Fruit fly (Drosophila melanogaster) whole organism, embryonic: ENCODE results near the gene CG45079.
A peak's percentile ranks its signal among the peaks of the same experiment; 100 is the strongest.

ENCODE experiments used
- Abd-B ChIP-seq: fragments of 200-800 bp; sonication (Bioruptor generic); optimal IDR thresholded peaks from 2 replicates; lab custom pipeline; 2018; ENCODE audit warnings: missing biosample characterization, mild to moderate bottlenecking, missing genetic modification characterization, moderate library complexity
- CG10321 ChIP-seq: fragments of 200-800 bp; sonication (Bioruptor generic); IDR thresholded peaks from 2 replicates; pipeline ENCODE4 v1.3.6; 2022; ENCODE audit warnings: missing biosample characterization, missing genetic modification characterization
- CG12942 ChIP-seq: fragments of 200-800 bp; sonication (Bioruptor generic); optimal IDR thresholded peaks from 3 replicates; lab custom pipeline; 2016; ENCODE audit warnings: missing biosample characterization, missing genetic modification characterization
- CG13624 ChIP-seq: fragments of 200-800 bp; sonication (Bioruptor generic); optimal IDR thresholded peaks from 2 replicates; lab custom pipeline; 2016; ENCODE audit warnings: missing biosample characterization, missing genetic modification characterization
- CG14710 ChIP-seq: fragments of 200-800 bp; sonication (Bioruptor generic); optimal IDR thresholded peaks from 3 replicates; lab custom pipeline; 2019; ENCODE audit warnings: missing biosample characterization, mild to moderate bottlenecking, missing genetic modification characterization, moderate library complexity
- CG15073 ChIP-seq: fragments of 200-800 bp; sonication (Bioruptor generic); optimal IDR thresholded peaks from 2 replicates; lab custom pipeline; 2016; ENCODE audit warnings: missing biosample characterization, missing genetic modification characterization
- CG17359 ChIP-seq: fragments of 200-800 bp; sonication (Bioruptor generic); optimal IDR thresholded peaks from 3 replicates; lab custom pipeline; 2018; ENCODE audit warnings: missing biosample characterization, mild to moderate bottlenecking, missing genetic modification characterization, moderate library complexity
- CG2129 ChIP-seq: fragments of 200-800 bp; sonication (Bioruptor generic); IDR thresholded peaks from 2 replicates; pipeline ENCODE4 v1.3.6; 2022; ENCODE audit warnings: missing biosample characterization, missing genetic modification characterization; ENCODE audit not compliant: partially characterized antibody
- CG2202 ChIP-seq: fragments of 200-800 bp; sonication (Bioruptor generic); optimal IDR thresholded peaks from 2 replicates; lab custom pipeline; 2018; ENCODE audit warnings: missing biosample characterization, mild to moderate bottlenecking, missing genetic modification characterization
- CG2712 ChIP-seq: fragments of 200-800 bp; optimal IDR thresholded peaks from 3 replicates; lab custom pipeline; 2019; ENCODE audit warnings: missing biosample characterization, mild to moderate bottlenecking, missing genetic modification characterization, moderate library complexity
- CG31224 ChIP-seq: fragments of 200-800 bp; sonication (Bioruptor generic); IDR thresholded peaks from 2 replicates; pipeline ENCODE4 v1.3.6; 2022; ENCODE audit warnings: missing biosample characterization, missing genetic modification characterization
- CG3281 ChIP-seq: fragments of 200-800 bp; sonication (Bioruptor generic); optimal IDR thresholded peaks from 3 replicates; lab custom pipeline; 2017; ENCODE audit warnings: missing biosample characterization, mild to moderate bottlenecking, missing genetic modification characterization
- CG34224 ChIP-seq: fragments of 200-800 bp; sonication (Bioruptor generic); IDR thresholded peaks from 3 replicates; pipeline ENCODE4 v1.3.6; 2022; ENCODE audit warnings: missing biosample characterization, missing genetic modification characterization; ENCODE audit not compliant: partially characterized antibody
- CG34376 ChIP-seq: fragments of 200-800 bp; sonication (Bioruptor generic); optimal IDR thresholded peaks from 2 replicates; lab custom pipeline; 2018; ENCODE audit warnings: missing biosample characterization, mild to moderate bottlenecking, missing genetic modification characterization
- CG4424 ChIP-seq: fragments of 200-800 bp; sonication (Bioruptor generic); optimal IDR thresholded peaks from 3 replicates; lab custom pipeline; 2016; ENCODE audit warnings: missing biosample characterization, missing genetic modification characterization
- CG4820 ChIP-seq: fragments of 200-800 bp; sonication (Bioruptor generic); optimal IDR thresholded peaks from 3 replicates; lab custom pipeline; 2016; ENCODE audit warnings: missing biosample characterization, missing genetic modification characterization
- CG6689 ChIP-seq: fragments of 200-800 bp; sonication (Bioruptor generic); IDR thresholded peaks from 2 replicates; pipeline ENCODE4 v1.3.6; 2022; ENCODE audit warnings: missing biosample characterization, missing genetic modification characterization
- CG7357 ChIP-seq: fragments of 200-800 bp; sonication (Bioruptor generic); IDR thresholded peaks from 3 replicates; pipeline ENCODE4 v1.3.6; 2022; ENCODE audit warnings: missing biosample characterization, missing genetic modification characterization
- CG7839 ChIP-seq: fragments of 200-800 bp; sonication (Bioruptor generic); optimal IDR thresholded peaks from 3 replicates; lab custom pipeline; 2018; ENCODE audit warnings: missing biosample characterization, mild to moderate bottlenecking, missing genetic modification characterization, moderate library complexity
- CG8924 ChIP-seq: fragments of 200-800 bp; optimal IDR thresholded peaks from 3 replicates; lab custom pipeline; 2019; ENCODE audit warnings: missing biosample characterization, mild to moderate bottlenecking, missing genetic modification characterization, moderate library complexity
- CkIIα-i1 ChIP-seq: fragments of 200-800 bp; sonication (Bioruptor generic); IDR thresholded peaks from 2 replicates; pipeline ENCODE4 v1.3.6; 2022; ENCODE audit warnings: missing biosample characterization, missing genetic modification characterization
- Dbx ChIP-seq: fragments of 200-800 bp; sonication (Bioruptor generic); IDR thresholded peaks from 3 replicates; pipeline ENCODE4 v1.3.6; 2022; ENCODE audit warnings: missing biosample characterization, missing genetic modification characterization
- Deaf1 ChIP-seq: fragments of 200-800 bp; optimal IDR thresholded peaks from 3 replicates; lab custom pipeline; 2019; ENCODE audit warnings: missing biosample characterization, mild to moderate bottlenecking, missing genetic modification characterization, moderate library complexity
- Drgx ChIP-seq: fragments of 200-800 bp; sonication (Bioruptor generic); IDR thresholded peaks from 2 replicates; pipeline ENCODE4 v1.3.6; 2022; ENCODE audit warnings: missing biosample characterization, missing genetic modification characterization
- E2f1 ChIP-seq: fragments of 200-800 bp; sonication (Bioruptor generic); IDR thresholded peaks from 2 replicates; pipeline ENCODE4 v1.3.6; 2022; ENCODE audit warnings: missing biosample characterization, missing genetic modification characterization
- Gug ChIP-seq: fragments of 200-800 bp; sonication (Bioruptor generic); IDR thresholded peaks from 4 replicates; pipeline ENCODE4 v1.3.6; 2022; ENCODE audit warnings: missing biosample characterization, missing genetic modification characterization
- HLH4C ChIP-seq: fragments of 200-800 bp; sonication (Bioruptor generic); IDR thresholded peaks from 3 replicates; pipeline ENCODE4 v1.3.6; 2022; ENCODE audit warnings: missing biosample characterization, missing genetic modification characterization; ENCODE audit not compliant: partially characterized antibody
- Mad ChIP-seq: fragments of 200-800 bp; sonication (Bioruptor generic); optimal IDR thresholded peaks from 2 replicates; lab custom pipeline; 2016; ENCODE audit warnings: missing biosample characterization, missing genetic modification characterization
- Nf-YB ChIP-seq: fragments of 200-800 bp; sonication (Bioruptor generic); optimal IDR thresholded peaks from 3 replicates; lab custom pipeline; 2019; ENCODE audit warnings: missing biosample characterization, mild to moderate bottlenecking, missing genetic modification characterization, moderate library complexity
- Rx ChIP-seq: fragments of 200-800 bp; sonication (Bioruptor generic); IDR thresholded peaks from 2 replicates; pipeline ENCODE4 v1.3.6; 2022; ENCODE audit warnings: missing biosample characterization, missing genetic modification characterization
- Sox100B ChIP-seq: fragments of 200-800 bp; sonication (Bioruptor generic); optimal IDR thresholded peaks from 3 replicates; lab custom pipeline; 2018; ENCODE audit warnings: missing biosample characterization, mild to moderate bottlenecking, missing genetic modification characterization
- Sox102F ChIP-seq: fragments of 200-800 bp; sonication (Bioruptor generic); optimal IDR thresholded peaks from 2 replicates; lab custom pipeline; 2018; ENCODE audit warnings: missing biosample characterization, mild to moderate bottlenecking, missing genetic modification characterization, moderate library complexity
- Sry-β ChIP-seq: fragments of 200-800 bp; sonication (Bioruptor generic); optimal IDR thresholded peaks from 2 replicates; lab custom pipeline; 2018; ENCODE audit warnings: missing biosample characterization, mild to moderate bottlenecking, missing genetic modification characterization, moderate library complexity
- ash1 ChIP-seq: fragments of 200-800 bp; sonication (Bioruptor generic); optimal IDR thresholded peaks from 2 replicates; lab custom pipeline; 2018; ENCODE audit warnings: missing biosample characterization, mild to moderate bottlenecking, missing genetic modification characterization
- croc ChIP-seq: fragments of 200-800 bp; sonication (Bioruptor generic); conservative IDR thresholded peaks from 3 replicates; pipeline ENCODE4 v1.3.6; 2022; ENCODE audit warnings: missing biosample characterization, missing genetic modification characterization
- exex ChIP-seq: fragments of 200-800 bp; sonication (Bioruptor generic); optimal IDR thresholded peaks from 4 replicates; lab custom pipeline; 2018; ENCODE audit warnings: missing biosample characterization, mild to moderate bottlenecking, missing genetic modification characterization, moderate library complexity
- fd102C ChIP-seq: fragments of 200-800 bp; sonication (Bioruptor generic); optimal IDR thresholded peaks from 2 replicates; lab custom pipeline; 2018; ENCODE audit warnings: missing biosample characterization, mild to moderate bottlenecking, missing genetic modification characterization, moderate library complexity
- gce ChIP-seq: fragments of 200-800 bp; sonication (Bioruptor generic); IDR thresholded peaks from 3 replicates; pipeline ENCODE4 v1.3.6; 2022; ENCODE audit warnings: missing biosample characterization, missing genetic modification characterization
- grau ChIP-seq: fragments of 200-800 bp; optimal IDR thresholded peaks from 3 replicates; lab custom pipeline; 2019; ENCODE audit warnings: missing biosample characterization, mild to moderate bottlenecking, missing genetic modification characterization, moderate library complexity
- kni ChIP-seq: fragments of 200-800 bp; sonication (Bioruptor generic); optimal IDR thresholded peaks from 3 replicates; lab custom pipeline; 2017; ENCODE audit warnings: mild to moderate bottlenecking, missing biosample characterization, missing genetic modification reagents, missing genetic modification characterization
- nmo ChIP-seq: fragments of 200-800 bp; sonication (Bioruptor generic); optimal IDR thresholded peaks from 2 replicates; lab custom pipeline; 2018; ENCODE audit warnings: missing biosample characterization, mild to moderate bottlenecking, missing genetic modification characterization, moderate library complexity
- otp ChIP-seq: fragments of 200-800 bp; sonication (Bioruptor generic); IDR thresholded peaks from 3 replicates; pipeline ENCODE4, ENCODE4 v1.3.6; 2022; ENCODE audit warnings: missing biosample characterization, missing genetic modification characterization
- pnt ChIP-seq: fragments of 200-800 bp; sonication (Bioruptor generic); optimal IDR thresholded peaks from 3 replicates; lab custom pipeline; 2016; ENCODE audit warnings: missing biosample characterization, missing genetic modification characterization
- slp2 ChIP-seq: fragments of 200-800 bp; sonication (Bioruptor generic); optimal IDR thresholded peaks from 2 replicates; lab custom pipeline; 2016; ENCODE audit warnings: missing biosample characterization, missing genetic modification characterization
- sna ChIP-seq: fragments of 200-800 bp; sonication (Bioruptor generic); IDR thresholded peaks from 2 replicates; pipeline ENCODE4 v1.3.6; 2022; ENCODE audit warnings: missing biosample characterization, missing genetic modification characterization; ENCODE audit not compliant: partially characterized antibody
- ssp ChIP-seq: fragments of 200-800 bp; sonication (Bioruptor generic); IDR thresholded peaks from 2 replicates; pipeline ENCODE4 v1.3.6; 2022; ENCODE audit warnings: missing biosample characterization, missing genetic modification characterization
- trh ChIP-seq: fragments of 200-800 bp; sonication (Bioruptor generic); optimal IDR thresholded peaks from 2 replicates; lab custom pipeline; 2016; ENCODE audit warnings: missing biosample characterization, missing genetic modification characterization
- usp ChIP-seq: fragments of >200 bp; optimal IDR thresholded peaks from 2 replicates; lab custom pipeline; 2017; ENCODE audit warnings: missing biosample characterization, missing genetic modification characterization
- yki ChIP-seq: fragments of >200 bp; optimal IDR thresholded peaks from 3 replicates; lab custom pipeline; 2018
- zen2 ChIP-seq: fragments of 200-800 bp; sonication (Bioruptor generic); IDR thresholded peaks from 3 replicates; pipeline ENCODE4 v1.3.6; 2022; ENCODE audit warnings: missing biosample characterization, missing genetic modification characterization; ENCODE audit not compliant: partially characterized antibody

CG45079 gene

DNA sequence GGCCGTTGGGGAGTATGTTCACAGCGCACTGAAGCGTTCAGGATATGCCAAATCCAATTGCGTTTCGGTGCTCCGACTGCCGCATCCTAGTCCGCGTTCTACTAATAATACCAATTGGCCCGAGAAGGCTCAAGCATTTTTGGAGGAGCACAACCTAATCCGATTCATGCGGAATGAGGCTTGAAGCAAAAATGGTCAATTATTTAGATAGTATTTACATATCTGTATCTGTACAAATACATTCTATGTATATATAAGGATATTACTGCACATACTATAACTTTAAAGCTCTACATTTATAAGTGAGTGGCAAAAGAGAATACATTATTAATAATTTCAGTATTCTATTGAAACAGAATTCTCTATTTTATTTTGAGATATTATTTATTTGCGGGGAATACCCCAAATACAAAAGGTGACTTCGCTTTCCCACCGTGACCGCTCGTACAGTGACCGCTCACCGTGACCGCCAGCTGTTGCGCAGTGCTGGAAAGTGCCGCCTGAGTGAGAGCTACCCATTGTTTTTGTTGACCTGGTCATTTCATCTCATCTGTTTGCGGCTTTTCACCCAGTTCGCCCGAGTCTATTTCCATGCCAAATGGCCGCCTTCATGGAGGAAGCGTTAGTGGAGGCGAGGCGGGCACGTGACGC is 27.2 kb downstream of the CG45079 start, which contains the start of gene CG5292 (continued):
- peak; percentile 21 for TF ChIP-seq trh
- peak; percentile 80 for TF ChIP-seq CG14710 (tag; lab: Kevin White, UChicago)
- peak; percentile 56 for TF ChIP-seq nmo
- no peak for TF ChIP-seq Sox102F (GFP tag; lab: Kevin White, UChicago)
- TF ChIP-seq kni (GFP tag; lab: Kevin White, UChicago) = no peak
- peak; percentile 53 for TF ChIP-seq CG4424 (GFP tag; lab: Kevin White, UChicago)
- no peak for TF ChIP-seq CG2202 (tag; lab: Kevin White, UChicago)
- no peak for TF ChIP-seq CG31224
- TF ChIP-seq CG3281 (GFP tag; lab: Kevin White, UChicago) = no peak
- no peak for TF ChIP-seq CG17359 (tag; lab: Kevin White, UChicago)
- no peak for TF ChIP-seq fd102C (GFP tag; lab: Kevin White, UChicago)
- TF ChIP-seq Mad (GFP tag; lab: Kevin White, UChicago) = peak; percentile 31
- TF ChIP-seq CkIIα-i1 (GFP tag; lab: Robert Waterston, UW) = no peak
- peak; percentile 22 for TF ChIP-seq Sry-β (GFP tag; lab: Kevin White, UChicago)
- TF ChIP-seq Nf-YB (GFP tag; lab: Kevin White, UChicago) = no peak
- TF ChIP-seq usp (GFP tag; lab: Kevin White, UChicago) = no peak
- TF ChIP-seq slp2 = no peak
- no peak for TF ChIP-seq grau (tag; lab: Kevin White, UChicago)
- TF ChIP-seq yki = no peak
- TF ChIP-seq ash1 (GFP tag; lab: Kevin White, UChicago) = no peak
- no peak; the same call in 2 of the 3 replicates for TF ChIP-seq zen2 (GFP tag; lab: Robert Waterston, UW)
- no peak for TF ChIP-seq CG10321
- peak; percentile 65 for TF ChIP-seq CG34224 (GFP tag; lab: Robert Waterston, UW)
- no peak for TF ChIP-seq CG7357 (GFP tag; lab: Robert Waterston, UW)
- peak; percentile 23; the same call in 1 of the 3 replicates for TF ChIP-seq HLH4C (GFP tag; lab: Robert Waterston, UW)
- peak; percentile 43; the same call in 2 of the 3 replicates for TF ChIP-seq Dbx (GFP tag; lab: Robert Waterston, UW)
- TF ChIP-seq CG4820 (GFP tag; lab: Kevin White, UChicago) = peak; percentile 45
- peak; percentile 40; the same call in 2 of the 3 replicates for TF ChIP-seq croc
- no peak for TF ChIP-seq otp (GFP tag; lab: Robert Waterston, UW)
- TF ChIP-seq gce (GFP tag; lab: Robert Waterston, UW) = no peak
- no peak for TF ChIP-seq Deaf1 (tag; lab: Kevin White, UChicago)
- TF ChIP-seq Rx (GFP tag; lab: Robert Waterston, UW) = no peak
- TF ChIP-seq E2f1 (GFP tag; lab: Robert Waterston, UW) = peak; percentile 54; the same call in 1 of the 2 replicates
- peak; percentile 56 for TF ChIP-seq CG6689 (GFP tag; lab: Robert Waterston, UW)
- TF ChIP-seq Abd-B = no peak
- TF ChIP-seq CG12942 = peak; percentile 52
- no peak for TF ChIP-seq Gug
- TF ChIP-seq CG7839 = no peak
- 0 out of 2 replicates have a peak, but pooled peaks have one; percentile 22 for TF ChIP-seq ssp (GFP tag; lab: Robert Waterston, UW)
- TF ChIP-seq CG34376 (GFP tag; lab: Kevin White, UChicago) = peak; percentile 23
- TF ChIP-seq CG8924 (tag; lab: Kevin White, UChicago) = peak; percentile 61
- TF ChIP-seq CG13624 = no peak
- TF ChIP-seq sna = no peak
- TF ChIP-seq exex (tag; lab: Kevin White, UChicago) = no peak
- TF ChIP-seq Sox100B = no peak
- TF ChIP-seq CG2129 (GFP tag; lab: Robert Waterston, UW) = no peak
- TF ChIP-seq pnt = no peak
- TF ChIP-seq CG15073 (GFP tag; lab: Kevin White, UChicago) = no peak
- peak; percentile 75 for TF ChIP-seq CG2712 (tag; lab: Kevin White, UChicago)
- peak; percentile 64 for TF ChIP-seq Drgx (GFP tag; lab: Robert Waterston, UW)
